Fruit fly (Drosophila melanogaster) whole organism, wandering third instar larva: ENCODE results near the gene sofe.

Source experiments
- CrebA ChIP-seq: fragments of 200-800 bp; sonication (Bioruptor generic); optimal IDR thresholded peaks from 2 replicates; lab custom pipeline; 2016; ENCODE audit warnings: missing biosample characterization, mild to moderate bottlenecking, missing genetic modification characterization, borderline replicate concordance
- Dfd ChIP-seq: fragments of >200 bp; optimal IDR thresholded peaks from 2 replicates; lab custom pipeline; 2017; ENCODE audit warnings: missing biosample characterization, missing genetic modification characterization
- Dif ChIP-seq: fragments of 200-275, 200-300 bp; sonication (Bioruptor generic); optimal IDR thresholded peaks from 2 replicates; lab custom pipeline; 2018; ENCODE audit warnings: missing biosample characterization, missing genetic modification characterization; ENCODE audit not compliant: partially characterized antibody
- GATAd ChIP-seq: sonication (Bioruptor generic); optimal IDR thresholded peaks from 2 replicates; lab custom pipeline; 2016; ENCODE audit warnings: missing biosample characterization, missing genetic modification characterization
- HLH106 ChIP-seq: fragments of 200-800 bp; optimal IDR thresholded peaks from 3 replicates; lab custom pipeline; 2019; ENCODE audit warnings: missing biosample characterization, mild to moderate bottlenecking, missing genetic modification characterization, moderate library complexity
- Hnf4 ChIP-seq: fragments of 200-800 bp; sonication (Bioruptor generic); optimal IDR thresholded peaks from 2 replicates; lab custom pipeline; 2016; ENCODE audit warnings: missing biosample characterization, mild to moderate bottlenecking, missing genetic modification characterization
- Hr78 ChIP-seq: fragments of >200 bp; optimal IDR thresholded peaks from 2 replicates; lab custom pipeline; 2017; ENCODE audit warnings: missing biosample characterization, missing genetic modification characterization
- Jra ChIP-seq: sonication (Bioruptor generic); optimal IDR thresholded peaks from 2 replicates; lab custom pipeline; 2016; ENCODE audit warnings: missing biosample characterization, missing genetic modification characterization
- Mio ChIP-seq: sonication (Bioruptor generic); optimal IDR thresholded peaks from 2 replicates; lab custom pipeline; 2016; ENCODE audit warnings: missing biosample characterization, missing genetic modification characterization
- Myc ChIP-seq: fragments of >200 bp; optimal IDR thresholded peaks from 2 replicates; lab custom pipeline; 2017
- N ChIP-seq: fragments of >200 bp; optimal IDR thresholded peaks from 2 replicates; lab custom pipeline; 2018; ENCODE audit warnings: missing biosample characterization, missing external identifiers, missing genetic modification characterization
- OdsH ChIP-seq: fragments of 200-800 bp; sonication (Bioruptor generic); optimal IDR thresholded peaks from 2 replicates; lab custom pipeline; 2016; ENCODE audit warnings: missing biosample characterization, mild to moderate bottlenecking, missing genetic modification characterization
- Rel ChIP-seq, 2 experiments: fragments of 200-800 bp; sonication (Bioruptor generic) in 1 of 2; optimal IDR thresholded peaks; 2 replicates in 1 of 2; 3 replicates in 1 of 2; lab custom pipeline; 2016 to 2019; ENCODE audit warnings: mild to moderate bottlenecking in 2 of 2, missing biosample characterization in 2 of 2, missing genetic modification characterization in 2 of 2, moderate library complexity in 1 of 2
- Sp1 ChIP-seq: fragments of 200-800 bp; sonication (Bioruptor generic); optimal IDR thresholded peaks from 3 replicates; lab custom pipeline; 2019; ENCODE audit warnings: missing biosample characterization, mild to moderate bottlenecking, missing genetic modification characterization, moderate library complexity
- Vsx2 ChIP-seq: fragments of 200-300, 225-300 bp; sonication (Bioruptor generic); optimal IDR thresholded peaks from 2 replicates; lab custom pipeline; 2018; ENCODE audit warnings: missing biosample characterization, missing genetic modification characterization; ENCODE audit not compliant: partially characterized antibody
- br ChIP-seq: fragments of 200-800 bp; sonication (Bioruptor generic); optimal IDR thresholded peaks from 2 replicates; lab custom pipeline; 2016; ENCODE audit warnings: missing biosample characterization, missing genetic modification characterization
- brk ChIP-seq: fragments of 200-800 bp; sonication (Bioruptor generic); optimal IDR thresholded peaks from 2 replicates; lab custom pipeline; 2016; ENCODE audit warnings: missing biosample characterization, mild to moderate bottlenecking, missing genetic modification characterization
- dl ChIP-seq, 2 experiments: fragments of 175-275, 200-275 bp in 1 of 2; fragments of 200-275 bp in 1 of 2; sonication (Bioruptor generic); optimal IDR thresholded peaks; lab custom pipeline; 2018; ENCODE audit warnings: mild to moderate bottlenecking in 2 of 2, missing biosample characterization in 2 of 2, missing genetic modification characterization in 2 of 2, moderate library complexity in 2 of 2; ENCODE audit not compliant: partially characterized antibody in 2 of 2, insufficient read depth in 1 of 2
- dmrt93B ChIP-seq: fragments of 200-800 bp; sonication (Bioruptor generic); optimal IDR thresholded peaks from 2 replicates; lab custom pipeline; 2018; ENCODE audit warnings: missing biosample characterization, mild to moderate bottlenecking, missing genetic modification characterization
- dsf ChIP-seq: sonication (Bioruptor generic); optimal IDR thresholded peaks from 2 replicates; lab custom pipeline; 2016; ENCODE audit warnings: missing biosample characterization, missing genetic modification characterization, borderline replicate concordance
- ey ChIP-seq: fragments of 200-800 bp; sonication (Bioruptor generic); optimal IDR thresholded peaks from 2 replicates; lab custom pipeline; 2016; ENCODE audit warnings: missing biosample characterization, missing genetic modification characterization
- foxo ChIP-seq, 2 experiments: fragments of 200-800 bp; sonication (Bioruptor generic); optimal IDR thresholded peaks; 2 replicates in 1 of 2; 3 replicates in 1 of 2; lab custom pipeline; 2016 to 2017; ENCODE audit warnings: missing biosample characterization in 2 of 2, missing genetic modification characterization in 2 of 2
- fru ChIP-seq: fragments of 200-800 bp; sonication (Bioruptor generic); optimal IDR thresholded peaks from 3 replicates; lab custom pipeline; 2016; ENCODE audit warnings: missing biosample characterization, mild to moderate bottlenecking, missing genetic modification characterization
- h ChIP-seq: fragments of 200-800 bp; sonication (Bioruptor generic); optimal IDR thresholded peaks from 3 replicates; lab custom pipeline; 2016; ENCODE audit warnings: missing biosample characterization, mild to moderate bottlenecking, missing genetic modification characterization
- jim ChIP-seq: fragments of 175-275, 200-325 bp; sonication (Bioruptor generic); optimal IDR thresholded peaks from 2 replicates; lab custom pipeline; 2016; ENCODE audit warnings: missing biosample characterization, mild to moderate bottlenecking, missing genetic modification characterization
- lola ChIP-seq: fragments of >200 bp; optimal IDR thresholded peaks from 2 replicates; lab custom pipeline; 2017; ENCODE audit warnings: missing biosample characterization, missing genetic modification characterization
- pan ChIP-seq: fragments of >200 bp; optimal IDR thresholded peaks from 2 replicates; lab custom pipeline; 2017
- psq ChIP-seq: fragments of 200-800 bp; sonication (Bioruptor generic); optimal IDR thresholded peaks from 3 replicates; lab custom pipeline; 2017; ENCODE audit warnings: missing biosample characterization, mild to moderate bottlenecking, missing genetic modification characterization, moderate library complexity
- rgr ChIP-seq: fragments of 200-800 bp; sonication (Bioruptor generic); optimal IDR thresholded peaks from 3 replicates; lab custom pipeline; 2016; ENCODE audit warnings: missing biosample characterization, mild to moderate bottlenecking, missing genetic modification characterization
- sage ChIP-seq: fragments of 200-800 bp; sonication (Bioruptor generic); optimal IDR thresholded peaks from 2 replicates; lab custom pipeline; 2016; ENCODE audit warnings: missing biosample characterization, mild to moderate bottlenecking, missing genetic modification characterization
- sv ChIP-seq: fragments of 200-800 bp; sonication (Bioruptor generic); optimal IDR thresholded peaks from 3 replicates; lab custom pipeline; 2016; ENCODE audit warnings: missing biosample characterization, missing genetic modification characterization
- tai ChIP-seq: sonication (Bioruptor generic); optimal IDR thresholded peaks from 2 replicates; lab custom pipeline; 2016; ENCODE audit warnings: missing biosample characterization, missing genetic modification characterization
- usp ChIP-seq: fragments of >200 bp; optimal IDR thresholded peaks from 2 replicates; lab custom pipeline; 2017; ENCODE audit warnings: missing biosample characterization, missing genetic modification characterization
- woc ChIP-seq: sonication (Bioruptor generic); optimal IDR thresholded peaks from 2 replicates; lab custom pipeline; 2016; ENCODE audit warnings: missing biosample characterization, mild to moderate bottlenecking, missing genetic modification characterization

The sofe gene

dm6 chrX:10814113-10814512 is 43.1 kb downstream of the sofe start:
- no peak for TF ChIP-seq Hr78 (GFP tag; lab: Kevin White, UChicago)
- peak in 1 of 2 experiments; percentile 2 for TF ChIP-seq dl (GFP tag; optimal IDR thresholded peaks at IDR 0.05; lab: Kevin White, UChicago; ENCODE audit: insufficient read depth in 1 of 2, partially characterized antibody in 2 of 2)
- TF ChIP-seq Jra (GFP tag; lab: Kevin White, UChicago) = no peak
- peak; percentile 35 for TF ChIP-seq Dif (GFP tag; lab: Kevin White, UChicago)
- no peak for TF ChIP-seq Hnf4 (GFP tag; lab: Kevin White, UChicago)
- TF ChIP-seq lola = no peak

dm6 chrX:10808684-10809083 is 48.5 kb downstream of the sofe start:
- TF ChIP-seq psq (GFP tag; lab: Kevin White, UChicago) (peak; percentile 54), sage (GFP tag; lab: Kevin White, UChicago) (no peak), OdsH (GFP tag; lab: Kevin White, UChicago) (no peak), ey (no peak)

- no peak for TF ChIP-seq woc (GFP tag; lab: Kevin White, UChicago)
- TF ChIP-seq fru (GFP tag; lab: Kevin White, UChicago) = no peak
- peak; percentile 9 for TF ChIP-seq HLH106 (tag; lab: Kevin White, UChicago)
- peak; percentile 16 for TF ChIP-seq Hnf4 (GFP tag; lab: Kevin White, UChicago)
- TF ChIP-seq Jra (GFP tag; lab: Kevin White, UChicago) = no peak
- no peak for TF ChIP-seq OdsH (GFP tag; lab: Kevin White, UChicago)
- peak; percentile 17 to 35 for TF ChIP-seq dl (GFP tag; optimal IDR thresholded peaks at IDR 0.05; lab: Kevin White, UChicago; ENCODE audit: insufficient read depth in 1 of 2, partially characterized antibody in 2 of 2)
- peak; percentile 38 for TF ChIP-seq Rel (GFP tag; optimal IDR thresholded peaks at IDR 0.05; lab: Kevin White, UChicago)
- peak; percentile 36 for TF ChIP-seq Rel (tag; optimal IDR thresholded peaks at IDR 0.05; lab: Kevin White, UChicago)
- no peak for TF ChIP-seq ey
- no peak for TF ChIP-seq h (GFP tag; lab: Kevin White, UChicago)
- no peak for TF ChIP-seq Dfd (GFP tag; lab: Kevin White, UChicago)
- TF ChIP-seq Mio = no peak
- no peak for TF ChIP-seq rgr (GFP tag; lab: Kevin White, UChicago)
- TF ChIP-seq jim (GFP tag; lab: Kevin White, UChicago) = no peak
- no peak for TF ChIP-seq brk (GFP tag; lab: Kevin White, UChicago)
- TF ChIP-seq tai = no peak
- TF ChIP-seq dsf = no peak
- TF ChIP-seq CrebA (GFP tag; lab: Kevin White, UChicago) = peak; percentile 15
- no peak for TF ChIP-seq br
- no peak for TF ChIP-seq dmrt93B
- no peak for TF ChIP-seq Myc (lab: Kevin White, UChicago)
- TF ChIP-seq usp (GFP tag; lab: Kevin White, UChicago) = no peak
- peak; percentile 45 for TF ChIP-seq psq (GFP tag; lab: Kevin White, UChicago)
- TF ChIP-seq GATAd (GFP tag; lab: Kevin White, UChicago) = no peak
- TF ChIP-seq Vsx2 (GFP tag; lab: Kevin White, UChicago) = peak; percentile 84
- no peak for TF ChIP-seq Sp1 (GFP tag; lab: Kevin White, UChicago)
- no peak for TF ChIP-seq foxo (GFP tag; optimal IDR thresholded peaks at IDR 0.05; lab: Kevin White, UChicago)
- TF ChIP-seq pan = no peak
- no peak for TF ChIP-seq Hr78 (GFP tag; lab: Kevin White, UChicago)
- peak; percentile 73 for TF ChIP-seq Dif (GFP tag; lab: Kevin White, UChicago)
- no peak for TF ChIP-seq sv (GFP tag; lab: Kevin White, UChicago)
- TF ChIP-seq N (GFP tag; lab: Kevin White, UChicago) = no peak
These were observed 50.3 kb downstream of the sofe start for dm6 chrX:10806718-10807412.
